Worm (Caenorhabditis elegans) whole organism, L1 larva: ENCODE results near the gene cyn-17.

Source experiments
- aly-2 ChIP-seq: fragments of 150-350 bp; optimal IDR thresholded peaks from 2 replicates; lab custom pipeline; 2014; ENCODE audit warnings: missing biosample characterization, missing genetic modification characterization
- ama-1 ChIP-seq: fragments of 150-350 bp; optimal IDR thresholded peaks from 2 replicates; lab custom pipeline; 2014
- ceh-88 ChIP-seq: fragments of 200-800 bp; sonication (Bioruptor generic); IDR thresholded peaks from 2 replicates; pipeline ENCODE4 v1.3.6; 2022; ENCODE audit warnings: missing genetic modification characterization, missing compliant biosample characterization
- ceh-90 ChIP-seq: sonication (generic microtip); optimal IDR thresholded peaks from 2 replicates; lab custom pipeline; 2016; ENCODE audit warnings: missing genetic modification characterization, missing compliant biosample characterization
- ces-1 ChIP-seq: fragments of 150-350 bp; optimal IDR thresholded peaks from 2 replicates; lab custom pipeline; 2014; ENCODE audit warnings: missing biosample characterization, missing genetic modification reagents, missing genetic modification characterization
- dpl-1 ChIP-seq, 3 experiments: fragments of 150-350 bp in 2 of 3; sonication (generic microtip) in 1 of 3; optimal IDR thresholded peaks; 2 replicates each; lab custom pipeline; 2014 to 2017; ENCODE audit warnings: missing biosample characterization in 3 of 3, missing genetic modification characterization in 3 of 3, missing genetic modification reagents in 3 of 3
- efl-1 ChIP-seq, 4 experiments: fragments of 150-350 bp; optimal IDR thresholded peaks in 3 of 4; peaks in 1 of 4; 1 replicate in 1 of 4; 2 replicates in 3 of 4; lab custom pipeline; 2014; ENCODE audit warnings: missing biosample characterization in 2 of 4, missing genetic modification characterization in 2 of 4, missing genetic modification reagents in 2 of 4
- fkh-8 ChIP-seq: sonication (generic microtip); optimal IDR thresholded peaks from 2 replicates; lab custom pipeline; 2016; ENCODE audit warnings: mild to moderate bottlenecking, missing genetic modification characterization, missing compliant biosample characterization
- hlh-4 ChIP-seq: sonication (generic microtip); optimal IDR thresholded peaks from 2 replicates; lab custom pipeline; 2016; ENCODE audit warnings: mild to moderate bottlenecking, missing genetic modification characterization, missing compliant biosample characterization
- lin-15B ChIP-seq: fragments of 150-350 bp; sonication (generic microtip); optimal IDR thresholded peaks from 3 replicates; lab custom pipeline; 2014; ENCODE audit warnings: missing biosample characterization, missing genetic modification characterization
- nhr-237 ChIP-seq: fragments of 150-350 bp; optimal IDR thresholded peaks from 2 replicates; lab custom pipeline; 2014; ENCODE audit warnings: missing biosample characterization, missing genetic modification characterization
- rnt-1 ChIP-seq: sonication (generic microtip); optimal IDR thresholded peaks from 2 replicates; lab custom pipeline; 2016; ENCODE audit warnings: mild to moderate bottlenecking, missing genetic modification characterization, moderate library complexity, missing compliant biosample characterization
- skn-1 ChIP-seq: fragments of 150-350 bp; optimal IDR thresholded peaks from 2 replicates; lab custom pipeline; 2014; ENCODE audit warnings: missing biosample characterization, missing genetic modification characterization
- ztf-4 ChIP-seq: fragments of 150-350 bp; optimal IDR thresholded peaks from 2 replicates; lab custom pipeline; 2014; ENCODE audit warnings: missing biosample characterization, missing genetic modification characterization

DNA sequence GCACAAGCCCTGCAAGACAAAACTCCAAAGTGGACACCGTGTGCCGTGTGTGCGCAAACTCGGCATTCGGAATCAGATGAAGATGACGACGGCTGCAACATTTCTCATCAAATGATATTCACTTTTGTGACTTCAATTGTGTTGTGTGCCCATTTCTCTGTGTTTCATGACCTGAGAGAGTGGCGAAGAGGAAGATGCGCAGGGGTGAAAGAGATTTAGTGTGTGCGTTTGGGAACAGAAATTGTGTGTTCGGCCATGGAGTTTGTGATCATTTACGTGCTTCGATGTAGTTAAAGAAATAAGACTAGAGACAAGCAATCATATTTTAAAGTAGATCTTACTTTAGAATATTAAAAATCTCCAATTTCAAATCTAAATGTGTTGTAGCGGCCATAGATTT lies 10.8 kb upstream of the cyn-17 start:
- TF ChIP-seq skn-1 (tag; lab: Kevin White, UChicago) (no peak), efl-1 (optimal IDR thresholded peaks at IDR 0.05; lab: Kevin White, UChicago) (no peak), efl-1 (GFP tag; optimal IDR thresholded peaks at IDR 0.05 in 1 of 2; lab: Kevin White, UChicago) (no peak), dpl-1 (GFP tag; optimal IDR thresholded peaks at IDR 0.05; lab: Kevin White, UChicago) (no peak), nhr-237 (tag; lab: Kevin White, UChicago) (no peak), rnt-1 (tag; lab: Kevin White, UChicago) (no peak), ztf-4 (tag; lab: Kevin White, UChicago) (no peak), lin-15B (tag; lab: Kevin White, UChicago) (no peak), fkh-8 (tag; lab: Kevin White, UChicago) (no peak), aly-2 (tag; lab: Kevin White, UChicago) (no peak), hlh-4 (tag; lab: Kevin White, UChicago) (no peak), ceh-90 (tag; lab: Kevin White, UChicago) (no peak), ces-1 (GFP tag; lab: Kevin White, UChicago) (no peak), ceh-88 (GFP tag; lab: Robert Waterston, UW) (no peak), ama-1 (lab: Kevin White, UChicago) (no peak)
